Worm (Caenorhabditis elegans): ENCODE measurements around the gene C44C10.11.

Gene C44C10.11

ce11 chrX:11662557-11662956 is 47.6 kb downstream of the C44C10.11 start:
- TF ChIP-seq nhr-2 (tag; optimal IDR thresholded peaks at IDR 0.05) (no peak), unc-39 (tag; optimal IDR thresholded peaks at IDR 0.05) (no peak), snpc-4 (tag; optimal IDR thresholded peaks at IDR 0.05) (no peak), mep-1 (tag; optimal IDR thresholded peaks at IDR 0.05) (peak; percentile 70), lin-13 (tag; optimal IDR thresholded peaks at IDR 0.05) (peak; percentile 72), mls-2 (tag; optimal IDR thresholded peaks at IDR 0.05) (no peak), lin-32 (GFP tag; optimal IDR thresholded peaks at IDR 0.05) (peak; percentile 22), M03D4.4 (tag; optimal IDR thresholded peaks at IDR 0.05) (peak; percentile 60), drap-1 (GFP tag; optimal IDR thresholded peaks at IDR 0.05) (peak; percentile 7), cnd-1 (tag; optimal IDR thresholded peaks at IDR 0.05) (peak; percentile 55), ceh-39 (tag; optimal IDR thresholded peaks at IDR 0.05) (peak; percentile 46)

DNA sequence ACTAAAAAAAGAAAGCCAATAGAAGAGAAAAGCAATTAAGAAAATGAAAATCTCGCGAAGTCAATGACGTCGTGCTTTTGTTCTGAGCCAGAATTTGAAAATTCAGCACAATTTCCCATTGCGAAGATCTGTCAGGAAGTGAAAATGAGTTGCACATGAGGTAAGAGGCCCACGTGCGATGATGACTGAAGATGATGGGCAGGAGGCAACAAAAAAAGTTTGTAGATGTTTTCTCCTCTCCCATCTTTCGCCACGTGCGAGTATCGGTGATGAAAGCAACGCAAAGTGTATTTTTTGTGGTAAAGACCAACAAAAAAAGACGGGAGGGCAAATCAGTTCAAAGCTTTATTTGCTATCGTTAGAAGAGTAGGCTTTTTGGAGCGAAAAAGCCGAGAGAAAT is 48.1 kb downstream of the C44C10.11 start:
- TF ChIP-seq mep-1 (tag; optimal IDR thresholded peaks at IDR 0.05), result no peak
- no peak for TF ChIP-seq lsy-2 (tag; optimal IDR thresholded peaks at IDR 0.05)
- TF ChIP-seq mab-5 (tag; optimal IDR thresholded peaks at IDR 0.05), result no peak
- no peak for TF ChIP-seq zip-8 (tag; optimal IDR thresholded peaks at IDR 0.05)
- TF ChIP-seq nhr-2 (tag; optimal IDR thresholded peaks at IDR 0.05), result no peak
- no peak for TF ChIP-seq bed-3 (GFP tag; optimal IDR thresholded peaks at IDR 0.05)
- TF ChIP-seq ceh-43 (GFP tag; optimal IDR thresholded peaks at IDR 0.05), result no peak
- no peak for TF ChIP-seq blmp-1 (tag; optimal IDR thresholded peaks at IDR 0.05)

ce11 chrX:11661625-11662024 is 48.5 kb downstream of the C44C10.11 start, which contains the start of gene sfxn-1.5:
Gene sfxn-1.5, minus strand, starts transcription at chrX:11661660.
- TF ChIP-seq mep-1 (tag; optimal IDR thresholded peaks at IDR 0.05) (no peak), drap-1 (GFP tag; optimal IDR thresholded peaks at IDR 0.05) (no peak)

- TF ChIP-seq M03D4.4 (tag; optimal IDR thresholded peaks at IDR 0.05), result no peak
- TF ChIP-seq ces-1 (GFP tag; optimal IDR thresholded peaks at IDR 0.05), result no peak
- TF ChIP-seq mls-2 (tag; optimal IDR thresholded peaks at IDR 0.05), result no peak
- TF ChIP-seq sem-2 (GFP tag; optimal IDR thresholded peaks at IDR 0.05), result no peak
- no peak for TF ChIP-seq unc-62 (GFP tag; optimal IDR thresholded peaks at IDR 0.05)
- TF ChIP-seq snpc-4 (tag; optimal IDR thresholded peaks at IDR 0.05), result no peak
- no peak for TF ChIP-seq cnd-1 (tag; optimal IDR thresholded peaks at IDR 0.05)
- TF ChIP-seq sptf-1 (tag; optimal IDR thresholded peaks at IDR 0.05), result no peak
- no peak for TF ChIP-seq nhr-12 (tag; optimal IDR thresholded peaks at IDR 0.05)
- TF ChIP-seq bed-3 (GFP tag; optimal IDR thresholded peaks at IDR 0.05), result no peak
- no peak for TF ChIP-seq ceh-43 (GFP tag; optimal IDR thresholded peaks at IDR 0.05)
These were observed 51.8 kb downstream of the C44C10.11 start, which contains the start of gene T04F8.3 for ce11 chrX:11658331-11658730. Gene T04F8.3, plus strand, starts transcription at chrX:11658631.

Measured in whole organism, mixed stage, embryonic.